Worm (Caenorhabditis elegans) whole organism, early embryonic: ENCODE results near the gene mcm-3.

Experiments used
- F13C5.2 ChIP-seq: sonication (generic microtip); optimal IDR thresholded peaks from 2 replicates; lab custom pipeline; 2017; ENCODE audit warnings: mild to moderate bottlenecking, missing genetic modification characterization, inconsistent platforms, missing compliant biosample characterization
- ama-1 ChIP-seq: fragments of 150-350 bp; optimal IDR thresholded peaks from 2 replicates; lab custom pipeline; 2014
- flt-1 ChIP-seq: fragments of 200-800 bp; sonication (Bioruptor generic); IDR thresholded peaks from 2 replicates; pipeline ENCODE4 v1.3.6; 2022; ENCODE audit warnings: missing genetic modification characterization, missing compliant biosample characterization
- hmbx-1 ChIP-seq: sonication (generic microtip); optimal IDR thresholded peaks from 2 replicates; lab custom pipeline; 2016; ENCODE audit warnings: mild to moderate bottlenecking, missing genetic modification characterization, missing compliant biosample characterization
- scrt-1 ChIP-seq: fragments of 200-800 bp; sonication (Bioruptor generic); IDR thresholded peaks from 2 replicates; pipeline ENCODE4 v1.3.6; 2022; ENCODE audit warnings: missing genetic modification characterization, missing compliant biosample characterization
- tbx-37 ChIP-seq: fragments of 200-800 bp; sonication (Bioruptor generic); conservative IDR thresholded peaks from 2 replicates; pipeline ENCODE4 v1.3.6; 2022; ENCODE audit warnings: missing genetic modification reagents, missing genetic modification characterization, missing compliant biosample characterization
- tra-4 ChIP-seq: sonication (generic microtip); optimal IDR thresholded peaks from 2 replicates; lab custom pipeline; 2017; ENCODE audit warnings: missing genetic modification characterization, missing compliant biosample characterization

ce11 chrV:15087207-15087706 lies 27.9 kb upstream of the mcm-3 start, which contains the start of the genes C01G10.15 and C01G10.6:
- TF ChIP-seq tra-4 (tag; lab: Kevin White, UChicago): no peak
- TF ChIP-seq hmbx-1 (tag; lab: Kevin White, UChicago): no peak
- TF ChIP-seq tbx-37 (GFP tag; lab: Robert Waterston, UW): no peak
- no peak for TF ChIP-seq scrt-1
- no peak for TF ChIP-seq ama-1 (lab: Kevin White, UChicago)
- no peak for TF ChIP-seq F13C5.2
- no peak for TF ChIP-seq flt-1 (GFP tag; lab: Robert Waterston, UW)
